Worm (Caenorhabditis elegans) whole organism, mixed stage, embryonic: ENCODE results near the gene R08B4.3.

ENCODE experiments used
- M03D4.4 ChIP-seq: sonication (generic microtip); optimal IDR thresholded peaks from 2 replicates; lab custom pipeline; 2017; ENCODE audit warnings: mild to moderate bottlenecking, missing genetic modification characterization, missing compliant biosample characterization
- bed-3 ChIP-seq: fragments of 200-800 bp; sonication (Bioruptor generic); optimal IDR thresholded peaks from 3 replicates; lab custom pipeline; 2018; ENCODE audit warnings: mild to moderate bottlenecking, missing genetic modification characterization, moderate library complexity, missing compliant biosample characterization
- cnd-1 ChIP-seq: fragments of 200-800 bp; sonication (Bioruptor generic); optimal IDR thresholded peaks from 2 replicates; lab custom pipeline; 2018; ENCODE audit warnings: mild to moderate bottlenecking, missing genetic modification characterization, missing compliant biosample characterization
- drap-1 ChIP-seq: fragments of 200-800 bp; sonication (Bioruptor generic); optimal IDR thresholded peaks from 3 replicates; lab custom pipeline; 2018; ENCODE audit warnings: mild to moderate bottlenecking, missing genetic modification characterization, missing compliant biosample characterization
- elt-3 ChIP-seq: fragments of 150-350 bp; optimal IDR thresholded peaks from 2 replicates; lab custom pipeline; 2014; ENCODE audit warnings: missing biosample characterization, missing genetic modification characterization
- lin-13 ChIP-seq: fragments of 150-350 bp; optimal IDR thresholded peaks from 2 replicates; lab custom pipeline; 2014; ENCODE audit warnings: missing biosample characterization, missing genetic modification characterization
- lin-32 ChIP-seq: fragments of 200-800 bp; sonication (Bioruptor generic); optimal IDR thresholded peaks from 2 replicates; lab custom pipeline; 2018; ENCODE audit warnings: mild to moderate bottlenecking, missing genetic modification characterization, missing compliant biosample characterization
- lsy-2 ChIP-seq: fragments of 150-350 bp; optimal IDR thresholded peaks from 2 replicates; lab custom pipeline; 2014; ENCODE audit warnings: missing biosample characterization, missing genetic modification characterization
- mep-1 ChIP-seq: fragments of 150-350 bp; optimal IDR thresholded peaks from 2 replicates; lab custom pipeline; 2017; ENCODE audit warnings: missing biosample characterization, missing genetic modification reagents, missing genetic modification characterization, inconsistent platforms
- nhr-237 ChIP-seq: fragments of 150-350 bp; optimal IDR thresholded peaks from 2 replicates; lab custom pipeline; 2014; ENCODE audit warnings: missing biosample characterization, missing genetic modification characterization
- snpc-4 ChIP-seq: fragments of 150-350 bp; optimal IDR thresholded peaks from 2 replicates; lab custom pipeline; 2014; ENCODE audit warnings: missing biosample characterization, missing genetic modification characterization
- sptf-1 ChIP-seq: sonication (generic microtip); optimal IDR thresholded peaks from 2 replicates; lab custom pipeline; 2017; ENCODE audit warnings: mild to moderate bottlenecking, missing genetic modification characterization, moderate library complexity, missing compliant biosample characterization
- ztf-11 ChIP-seq: fragments of 150-350 bp; optimal IDR thresholded peaks from 2 replicates; lab custom pipeline; 2014; ENCODE audit warnings: missing biosample characterization, missing genetic modification characterization

ce11 chrX:11123998-11124397, 3.2 kb upstream of the R08B4.3 start:
- no peak for TF ChIP-seq M03D4.4 (tag; lab: Kevin White, UChicago)
- no peak for TF ChIP-seq ztf-11 (tag; lab: Kevin White, UChicago)
- no peak for TF ChIP-seq elt-3
- TF ChIP-seq lsy-2 (tag; lab: Kevin White, UChicago), result no peak
- no peak for TF ChIP-seq lin-32 (GFP tag; lab: Kevin White, UChicago)
- no peak for TF ChIP-seq mep-1 (tag; lab: Kevin White, UChicago)
- TF ChIP-seq bed-3 (GFP tag; lab: Kevin White, UChicago), result no peak
- no peak for TF ChIP-seq sptf-1 (tag; lab: Kevin White, UChicago)
- no peak for TF ChIP-seq snpc-4 (tag; lab: Kevin White, UChicago)
- no peak for TF ChIP-seq nhr-237 (tag; lab: Kevin White, UChicago)
- TF ChIP-seq lin-13 (tag; lab: Kevin White, UChicago), result no peak
- no peak for TF ChIP-seq cnd-1 (tag; lab: Kevin White, UChicago)
- no peak for TF ChIP-seq drap-1 (GFP tag; lab: Kevin White, UChicago)
